Worm (Caenorhabditis elegans) whole organism, L2 larva: ENCODE measurements around the gene lpr-2.

Experiments
- C34F6.9 ChIP-seq: fragments of 150-350 bp; optimal IDR thresholded peaks from 2 replicates; lab custom pipeline; 2014; ENCODE audit warnings: missing biosample characterization, missing genetic modification characterization
- F13H6.1 ChIP-seq: sonication (generic microtip); optimal IDR thresholded peaks from 2 replicates; lab custom pipeline; 2016; ENCODE audit warnings: missing genetic modification characterization, missing compliant biosample characterization
- R02D3.7 ChIP-seq: fragments of 150-350 bp; optimal IDR thresholded peaks from 2 replicates; lab custom pipeline; 2014; ENCODE audit warnings: missing biosample characterization, missing genetic modification characterization
- Y55F3AM.14 ChIP-seq: fragments of 200-800 bp; sonication (Bioruptor generic); optimal IDR thresholded peaks from 2 replicates; lab custom pipeline; 2018; ENCODE audit warnings: mild to moderate bottlenecking, missing genetic modification characterization, missing compliant biosample characterization
- ZK546.5 ChIP-seq: sonication (generic microtip); optimal IDR thresholded peaks from 2 replicates; lab custom pipeline; 2017; ENCODE audit warnings: missing biosample characterization, missing genetic modification characterization
- aly-2 ChIP-seq: fragments of 150-350 bp; optimal IDR thresholded peaks from 2 replicates; lab custom pipeline; 2014; ENCODE audit warnings: missing biosample characterization, missing genetic modification characterization
- blmp-1 ChIP-seq: sonication (generic microtip); optimal IDR thresholded peaks from 2 replicates; lab custom pipeline; 2017; ENCODE audit warnings: missing genetic modification characterization, mild to moderate bottlenecking, missing compliant biosample characterization, antibody characterized with exemption, moderate library complexity; ENCODE audit not compliant: insufficient read depth
- ceh-16 ChIP-seq: fragments of 150-350 bp; optimal IDR thresholded peaks from 2 replicates; lab custom pipeline; 2014; ENCODE audit warnings: missing biosample characterization, missing genetic modification characterization
- ceh-82 ChIP-seq: fragments of 150-350 bp; optimal IDR thresholded peaks from 2 replicates; lab custom pipeline; 2014; ENCODE audit warnings: missing biosample characterization, missing genetic modification characterization
- egl-27 ChIP-seq: sonication (generic microtip); optimal IDR thresholded peaks from 3 replicates; lab custom pipeline; 2017; ENCODE audit warnings: missing biosample characterization, missing genetic modification reagents, missing genetic modification characterization
- elt-1 ChIP-seq: fragments of 150-350 bp; optimal IDR thresholded peaks from 2 replicates; lab custom pipeline; 2014; ENCODE audit warnings: missing biosample characterization, missing genetic modification characterization
- fos-1 ChIP-seq: fragments of 150-350 bp; optimal IDR thresholded peaks from 2 replicates; lab custom pipeline; 2014; ENCODE audit warnings: missing biosample characterization, missing genetic modification characterization
- gmeb-1 ChIP-seq: fragments of 150-350 bp; optimal IDR thresholded peaks from 2 replicates; lab custom pipeline; 2014; ENCODE audit warnings: missing biosample characterization, missing genetic modification characterization
- lin-11 ChIP-seq: fragments of 150-350 bp; sonication (generic microtip); optimal IDR thresholded peaks from 2 replicates; lab custom pipeline; 2014; ENCODE audit warnings: missing biosample characterization, missing genetic modification characterization, inconsistent platforms, mixed read lengths
- lsy-2 ChIP-seq, 2 experiments: fragments of 150-350 bp in 1 of 2; sonication (generic microtip) in 1 of 2; optimal IDR thresholded peaks; 2 replicates each; lab custom pipeline; 2014 to 2017; ENCODE audit warnings: missing biosample characterization in 2 of 2, missing genetic modification characterization in 2 of 2
- mab-5 ChIP-seq: fragments of 150-350 bp; optimal IDR thresholded peaks from 2 replicates; lab custom pipeline; 2014; ENCODE audit warnings: missing biosample characterization, missing genetic modification characterization
- mbf-1 ChIP-seq: sonication (generic microtip); optimal IDR thresholded peaks from 2 replicates; lab custom pipeline; 2017; ENCODE audit warnings: missing biosample characterization, missing genetic modification characterization
- mdl-1 ChIP-seq, 2 experiments: fragments of 150-350 bp in 1 of 2; sonication (generic microtip) in 1 of 2; optimal IDR thresholded peaks; 2 replicates each; lab custom pipeline; 2017; ENCODE audit warnings: missing biosample characterization in 2 of 2, missing genetic modification characterization in 2 of 2
- nhr-129 ChIP-seq: fragments of 150-350 bp; optimal IDR thresholded peaks from 2 replicates; lab custom pipeline; 2014; ENCODE audit warnings: missing biosample characterization, missing genetic modification characterization
- nhr-23 ChIP-seq: fragments of 150-350 bp; optimal IDR thresholded peaks from 2 replicates; lab custom pipeline; 2014; ENCODE audit warnings: missing biosample characterization, missing genetic modification reagents, missing genetic modification characterization
- nhr-237 ChIP-seq: fragments of 150-350 bp; optimal IDR thresholded peaks from 2 replicates; lab custom pipeline; 2014; ENCODE audit warnings: missing biosample characterization, missing genetic modification characterization
- nhr-6 ChIP-seq: fragments of 150-350 bp; optimal IDR thresholded peaks from 2 replicates; lab custom pipeline; 2014; ENCODE audit warnings: missing biosample characterization, missing genetic modification characterization
- peb-1 ChIP-seq: fragments of 150-350 bp; optimal IDR thresholded peaks from 2 replicates; lab custom pipeline; 2014; ENCODE audit warnings: missing biosample characterization, missing genetic modification characterization
- sem-4 ChIP-seq: fragments of 150-350 bp; optimal IDR thresholded peaks from 2 replicates; lab custom pipeline; 2014; ENCODE audit warnings: missing biosample characterization, missing genetic modification reagents, missing genetic modification characterization
- skn-1 ChIP-seq: sonication (generic microtip); optimal IDR thresholded peaks from 2 replicates; lab custom pipeline; 2017; ENCODE audit warnings: missing biosample characterization, missing genetic modification characterization
- sma-9 ChIP-seq, 2 experiments: fragments of 150-350 bp in 1 of 2; sonication (generic microtip) in 1 of 2; optimal IDR thresholded peaks; 2 replicates each; lab custom pipeline; 2014 to 2016; ENCODE audit warnings: missing genetic modification characterization in 2 of 2, mild to moderate bottlenecking in 1 of 2, missing biosample characterization in 1 of 2, missing compliant biosample characterization in 1 of 2, missing genetic modification reagents in 1 of 2, moderate library complexity in 1 of 2
- snpc-4 ChIP-seq: fragments of 150-350 bp; optimal IDR thresholded peaks from 2 replicates; lab custom pipeline; 2014; ENCODE audit warnings: missing biosample characterization, missing genetic modification characterization
- unc-39 ChIP-seq: fragments of 150-350 bp; optimal IDR thresholded peaks from 2 replicates; lab custom pipeline; 2014; ENCODE audit warnings: missing biosample characterization, missing genetic modification characterization
- unc-55 ChIP-seq: fragments of 150-350 bp; sonication (generic microtip); optimal IDR thresholded peaks from 3 replicates; lab custom pipeline; 2014; ENCODE audit warnings: missing biosample characterization, missing genetic modification reagents, missing genetic modification characterization
- unc-62 ChIP-seq: fragments of 150-350 bp; optimal IDR thresholded peaks from 2 replicates; lab custom pipeline; 2014; ENCODE audit warnings: missing biosample characterization, missing genetic modification reagents, missing genetic modification characterization
- zag-1 ChIP-seq: fragments of 150-350 bp; optimal IDR thresholded peaks from 2 replicates; lab custom pipeline; 2014; ENCODE audit warnings: missing biosample characterization, missing genetic modification characterization
- ztf-1 ChIP-seq: fragments of 200-800 bp; sonication (Bioruptor generic); conservative IDR thresholded peaks from 2 replicates; pipeline ENCODE4 v1.3.6; 2022; ENCODE audit warnings: missing genetic modification characterization, missing compliant biosample characterization
- ztf-11 ChIP-seq: sonication (generic microtip); optimal IDR thresholded peaks from 2 replicates; lab custom pipeline; 2017; ENCODE audit warnings: missing biosample characterization, missing genetic modification characterization
- ztf-4 ChIP-seq: fragments of 150-350 bp; optimal IDR thresholded peaks from 2 replicates; lab custom pipeline; 2014; ENCODE audit warnings: missing biosample characterization, missing genetic modification characterization

lpr-2 gene

ce11 chrIV:11742406-11742805 is 36.6 kb upstream of the lpr-2 start, which contains the start of gene K01A6.5:
Gene K01A6.5 (plus strand): TSS chrIV:11742706.
- TF ChIP-seq unc-39 (tag; lab: Kevin White, UChicago) (no peak), blmp-1 (tag; lab: Kevin White, UChicago) (no peak), ztf-11 (tag; lab: Kevin White, UChicago) (no peak), lin-11 (no peak), mdl-1 (tag; optimal IDR thresholded peaks at IDR 0.05; lab: Kevin White, UChicago) (no peak), nhr-6 (tag; lab: Kevin White, UChicago) (no peak), unc-55 (no peak), nhr-23 (no peak), zag-1 (no peak)

- TF ChIP-seq snpc-4 (tag; lab: Kevin White, UChicago): no peak
Measured at ce11 chrIV:11743813-11744212, 35.2 kb upstream of the lpr-2 start.

ce11 chrIV:11744287-11744686 is 34.7 kb upstream of the lpr-2 start:
- no peak for TF ChIP-seq nhr-23
- peak; percentile 30 for TF ChIP-seq nhr-129 (tag; lab: Kevin White, UChicago)
- TF ChIP-seq elt-1 (tag; lab: Kevin White, UChicago): no peak
- TF ChIP-seq lin-11: no peak
- no peak for TF ChIP-seq mab-5
- TF ChIP-seq ceh-16: no peak
- no peak for TF ChIP-seq mbf-1 (tag; lab: Kevin White, UChicago)
- no peak for TF ChIP-seq ZK546.5 (tag; lab: Kevin White, UChicago)
- TF ChIP-seq C34F6.9 (tag; lab: Kevin White, UChicago): no peak
- peak; percentile 64 for TF ChIP-seq sma-9 (GFP tag; optimal IDR thresholded peaks at IDR 0.05; lab: Kevin White, UChicago)
- no peak for TF ChIP-seq sma-9 (tag; optimal IDR thresholded peaks at IDR 0.05; lab: Kevin White, UChicago)
- TF ChIP-seq ztf-1 (GFP tag; lab: Robert Waterston, UW): no peak
- TF ChIP-seq lsy-2 (tag; optimal IDR thresholded peaks at IDR 0.05; lab: Kevin White, UChicago): no peak
- peak; percentile 9 for TF ChIP-seq unc-55
- TF ChIP-seq ceh-82: no peak
- TF ChIP-seq, all 48 proteins: peak for 3

- no peak for TF ChIP-seq peb-1 (tag; lab: Kevin White, UChicago)
- no peak for TF ChIP-seq gmeb-1
- TF ChIP-seq aly-2 (tag; lab: Kevin White, UChicago): no peak
- peak; percentile 44 for TF ChIP-seq fos-1 (tag; lab: Kevin White, UChicago)
Measured at ce11 chrIV:11745340-11745739, 33.7 kb upstream of the lpr-2 start, which contains the start of gene gem-4. Gene gem-4 (plus strand): TSS chrIV:11745640.

ce11 chrIV:11748852-11749251 is 30.2 kb upstream of the lpr-2 start, which contains the start of gene T12A7.6:
Gene T12A7.6 (plus strand): TSS chrIV:11749220.
- TF ChIP-seq ceh-82 (no peak), sem-4 (no peak), mbf-1 (tag; lab: Kevin White, UChicago) (no peak), nhr-6 (tag; lab: Kevin White, UChicago) (no peak), peb-1 (tag; lab: Kevin White, UChicago) (no peak), skn-1 (tag; lab: Kevin White, UChicago) (no peak), nhr-23 (no peak), lsy-2 (tag; optimal IDR thresholded peaks at IDR 0.05; lab: Kevin White, UChicago) (peak in 1 of 2 experiments; percentile 25), C34F6.9 (tag; lab: Kevin White, UChicago) (peak; percentile 23), nhr-237 (no peak), snpc-4 (tag; lab: Kevin White, UChicago) (no peak), Y55F3AM.14 (GFP tag; lab: Kevin White, UChicago) (no peak), ztf-1 (GFP tag; lab: Robert Waterston, UW) (no peak), sma-9 (GFP tag; optimal IDR thresholded peaks at IDR 0.05; lab: Kevin White, UChicago) (peak; percentile 33), sma-9 (tag; optimal IDR thresholded peaks at IDR 0.05; lab: Kevin White, UChicago) (no peak), F13H6.1 (tag; lab: Kevin White, UChicago) (peak; percentile 70), egl-27 (tag; lab: Kevin White, UChicago) (no peak), unc-62 (GFP tag; lab: Kevin White, UChicago) (no peak), ztf-4 (tag; lab: Kevin White, UChicago) (no peak), unc-55 (no peak), ceh-16 (no peak), mab-5 (no peak), nhr-129 (tag; lab: Kevin White, UChicago) (peak; percentile 74), R02D3.7 (no peak)
